Worm (Caenorhabditis elegans): ENCODE measurements around the gene T14B4.1.

- TF ChIP-seq ZK546.5 (tag; optimal IDR thresholded peaks at IDR 0.05) (no peak), nhr-11 (tag; optimal IDR thresholded peaks at IDR 0.05) (no peak), nhr-28 (tag; optimal IDR thresholded peaks at IDR 0.05) (no peak), pha-4 (GFP tag; IDR thresholded peaks at IDR 0.05) (no peak), pha-4 (tag; optimal IDR thresholded peaks at IDR 0.05) (no peak), ama-1 (optimal IDR thresholded peaks at IDR 0.05) (no peak), ceh-82 (tag; optimal IDR thresholded peaks at IDR 0.05) (no peak), aha-1 (tag) (no peak), mdl-1 (tag; optimal IDR thresholded peaks at IDR 0.05) (no peak)
Measured at ce11 chrII:6770030-6770429, 33.3 kb downstream of the T14B4.1 start.

All from whole organism, L4 larva.